Fruit fly (Drosophila melanogaster) whole organism, prepupa: ENCODE data around the gene Rab26.

Experiments used
- CG10669 ChIP-seq: fragments of 200-800 bp; sonication (Bioruptor generic); optimal IDR thresholded peaks from 3 replicates; lab custom pipeline; 2018; ENCODE audit warnings: missing biosample characterization, mild to moderate bottlenecking, missing genetic modification characterization, moderate library complexity
- CG1621 ChIP-seq: fragments of 200-800 bp; sonication (Bioruptor generic); optimal IDR thresholded peaks from 3 replicates; lab custom pipeline; 2018; ENCODE audit warnings: missing biosample characterization, mild to moderate bottlenecking, missing genetic modification characterization
- CG16779 ChIP-seq: fragments of 200-800 bp; sonication (Bioruptor generic); optimal IDR thresholded peaks from 3 replicates; lab custom pipeline; 2017; ENCODE audit warnings: missing biosample characterization, mild to moderate bottlenecking, missing genetic modification characterization
- CG3032 ChIP-seq: fragments of 200-800 bp; optimal IDR thresholded peaks from 2 replicates; lab custom pipeline; 2019; ENCODE audit warnings: missing biosample characterization, mild to moderate bottlenecking, missing genetic modification characterization, moderate library complexity
- CG6163 ChIP-seq: fragments of 200-800 bp; sonication (Bioruptor generic); IDR thresholded peaks from 3 replicates; pipeline ENCODE4 v1.3.6; 2022; ENCODE audit warnings: missing biosample characterization, missing genetic modification characterization
- CG6808 ChIP-seq: fragments of 200-800 bp; sonication (Bioruptor generic); optimal IDR thresholded peaks from 3 replicates; lab custom pipeline; 2017; ENCODE audit warnings: missing biosample characterization, missing genetic modification characterization, mild to moderate bottlenecking, moderate library complexity, missing genetic modification reagents
- CG7368 ChIP-seq: fragments of 200-800 bp; sonication (Bioruptor generic); optimal IDR thresholded peaks from 3 replicates; lab custom pipeline; 2016; ENCODE audit warnings: missing biosample characterization, missing genetic modification characterization
- CG9139 ChIP-seq: fragments of 200-800 bp; sonication (Bioruptor generic); optimal IDR thresholded peaks from 3 replicates; lab custom pipeline; 2017; ENCODE audit warnings: missing biosample characterization, mild to moderate bottlenecking, missing genetic modification characterization
- Eip78C ChIP-seq: fragments of 200-800 bp; sonication (Bioruptor generic); peaks from one replicate; lab custom pipeline; 2016; ENCODE audit warnings: missing biosample characterization, missing genetic modification characterization
- Lpt ChIP-seq: fragments of 200-800 bp; sonication (Bioruptor generic); optimal IDR thresholded peaks from 3 replicates; lab custom pipeline; 2016; ENCODE audit warnings: missing biosample characterization, missing genetic modification characterization
- OdsH ChIP-seq: fragments of 200-800 bp; sonication (Bioruptor generic); optimal IDR thresholded peaks from 3 replicates; lab custom pipeline; 2016; ENCODE audit warnings: missing biosample characterization, missing genetic modification characterization
- esn ChIP-seq: fragments of 200-800 bp; sonication (Bioruptor generic); optimal IDR thresholded peaks from 2 replicates; lab custom pipeline; 2016; ENCODE audit warnings: missing biosample characterization, mild to moderate bottlenecking, missing genetic modification characterization, moderate library complexity
- lz ChIP-seq: fragments of 200-800 bp; sonication (Bioruptor generic); optimal IDR thresholded peaks from 3 replicates; lab custom pipeline; 2016; ENCODE audit warnings: missing biosample characterization, missing genetic modification characterization
- salr ChIP-seq, 2 experiments: fragments of 200-800 bp; sonication (Bioruptor generic); optimal IDR thresholded peaks; 3 replicates each; lab custom pipeline; 2016 to 2018; ENCODE audit warnings: missing biosample characterization in 2 of 2, missing genetic modification characterization in 2 of 2, mild to moderate bottlenecking in 1 of 2
- spab ChIP-seq: fragments of 200-800 bp; sonication (Bioruptor generic); optimal IDR thresholded peaks from 2 replicates; lab custom pipeline; 2017; ENCODE audit warnings: missing biosample characterization, mild to moderate bottlenecking, missing genetic modification characterization, missing genetic modification reagents
- svp ChIP-seq: fragments of 200-800 bp; sonication (Bioruptor generic); peaks from one replicate; lab custom pipeline; 2016; ENCODE audit warnings: missing biosample characterization, missing genetic modification characterization
- vri ChIP-seq: fragments of 200-800 bp; sonication (Bioruptor generic); optimal IDR thresholded peaks from 3 replicates; lab custom pipeline; 2016; ENCODE audit warnings: missing biosample characterization, mild to moderate bottlenecking, missing genetic modification characterization

The Rab26 gene

dm6 chr3L:21382158-21382610 is 63.6 kb downstream of the Rab26 start, which contains the start of gene rgn (continued):
- TF ChIP-seq spab (GFP tag; lab: Kevin White, UChicago) (peak; percentile 84), CG16779 (tag; lab: Kevin White, UChicago) (peak; percentile 81), Lpt (peak; percentile 90), CG6808 (GFP tag; lab: Kevin White, UChicago) (peak; percentile 75), CG3032 (tag; lab: Kevin White, UChicago) (peak; percentile 87), esn (GFP tag; lab: Kevin White, UChicago) (peak; percentile 87), CG7368 (GFP tag; lab: Kevin White, UChicago) (peak; percentile 81), salr (GFP tag; optimal IDR thresholded peaks at IDR 0.05; lab: Kevin White, UChicago) (peak; percentile 61 to 92), OdsH (GFP tag; lab: Kevin White, UChicago) (peak; percentile 91), vri (GFP tag; lab: Kevin White, UChicago) (peak; percentile 56), lz (GFP tag; lab: Kevin White, UChicago) (peak; percentile 80)

- TF ChIP-seq Eip78C (GFP tag; lab: Kevin White, UChicago) (peak; percentile 6), CG6163 (no peak), svp (GFP tag; lab: Kevin White, UChicago) (peak; percentile 17), CG1621 (tag; lab: Kevin White, UChicago) (no peak), CG16779 (tag; lab: Kevin White, UChicago) (no peak), CG10669 (GFP tag; lab: Kevin White, UChicago) (no peak), CG9139 (GFP tag; lab: Kevin White, UChicago) (no peak)
Measured at dm6 chr3L:21383440-21383839, 64.9 kb downstream of the Rab26 start.
